Worm (Caenorhabditis elegans) whole organism, early embryonic: ENCODE measurements around the gene C33G8.2.

Source experiments
- ama-1 ChIP-seq: fragments of 150-350 bp; optimal IDR thresholded peaks from 2 replicates; lab custom pipeline; 2014
- ceh-36 ChIP-seq: sonication (generic microtip); optimal IDR thresholded peaks from 2 replicates; lab custom pipeline; 2016; ENCODE audit warnings: missing genetic modification characterization, inconsistent platforms, missing compliant biosample characterization
- hmg-4 ChIP-seq: fragments of 200-800 bp; sonication (Bioruptor generic); optimal IDR thresholded peaks from 2 replicates; lab custom pipeline; 2018; ENCODE audit warnings: mild to moderate bottlenecking, missing genetic modification characterization, missing compliant biosample characterization
- hnd-1 ChIP-seq: sonication (generic microtip); optimal IDR thresholded peaks from 2 replicates; lab custom pipeline; 2016; ENCODE audit warnings: missing genetic modification characterization, missing compliant biosample characterization
- tbx-11 ChIP-seq: fragments of 200-800 bp; sonication (Bioruptor generic); IDR thresholded peaks from 2 replicates; pipeline ENCODE4 v1.3.6; 2022; ENCODE audit warnings: missing genetic modification characterization, missing compliant biosample characterization

- TF ChIP-seq ama-1: no peak
- no peak for TF ChIP-seq hnd-1
- TF ChIP-seq hmg-4 (GFP tag; lab: Kevin White, UChicago): no peak
- no peak for TF ChIP-seq tbx-11 (GFP tag; lab: Robert Waterston, UW)
- no peak for TF ChIP-seq ceh-36 (tag; lab: Kevin White, UChicago)
Measured at ce11 chrV:7059350-7059749, 49.8 kb downstream of the C33G8.2 start, which contains the start of gene mdt-6.
